Worm (Caenorhabditis elegans) whole organism, L4 larva: ENCODE results near the gene F28A10.4.
"Not testable (repeated sequence)": the region's sequence is repeated elsewhere in the genome, so short reads cannot be mapped to it uniquely, and the experiment has no call there.

Experiments
- R02D3.7 ChIP-seq: fragments of 150-350 bp; sonication (generic microtip); optimal IDR thresholded peaks from 3 replicates; lab custom pipeline; 2014; ENCODE audit warnings: missing biosample characterization, missing genetic modification characterization
- Y48G9A.11 ChIP-seq: fragments of 200-800 bp; sonication (Bioruptor generic); IDR thresholded peaks from 2 replicates; pipeline ENCODE4 v1.3.6; 2022; ENCODE audit warnings: missing genetic modification reagents, missing genetic modification characterization, missing compliant biosample characterization
- Y5F2A.4 ChIP-seq: fragments of 200-800 bp; sonication (Bioruptor generic); optimal IDR thresholded peaks from 2 replicates; lab custom pipeline; 2018; ENCODE audit warnings: mild to moderate bottlenecking, missing genetic modification characterization, missing compliant biosample characterization
- ZK337.2 ChIP-seq: fragments of 200-800 bp; sonication (Bioruptor generic); IDR thresholded peaks from 2 replicates; pipeline ENCODE4 v1.3.6; 2022; ENCODE audit warnings: missing genetic modification reagents, missing genetic modification characterization, missing compliant biosample characterization
- aha-1 ChIP-seq: fragments of 150-350 bp; peaks from one replicate; lab custom pipeline; 2014; ENCODE audit warnings: missing biosample characterization, missing genetic modification characterization
- aly-2 ChIP-seq: sonication (generic microtip); optimal IDR thresholded peaks from 2 replicates; lab custom pipeline; 2018; ENCODE audit warnings: missing biosample characterization, missing genetic modification characterization
- ama-1 ChIP-seq: fragments of 150-350 bp; optimal IDR thresholded peaks from 2 replicates; lab custom pipeline; 2014; ENCODE audit warnings: inconsistent platforms, mixed read lengths
- ceh-32 ChIP-seq: sonication (generic microtip); optimal IDR thresholded peaks from 2 replicates; lab custom pipeline; 2016; ENCODE audit warnings: mild to moderate bottlenecking, missing genetic modification characterization, missing compliant biosample characterization; ENCODE audit not compliant: poor library complexity
- ces-1 ChIP-seq: fragments of 150-350 bp; sonication (generic microtip); optimal IDR thresholded peaks from 4 replicates; lab custom pipeline; 2014; ENCODE audit warnings: missing biosample characterization, missing genetic modification reagents, missing genetic modification characterization
- ctbp-1 ChIP-seq: fragments of 200-800 bp; sonication (Bioruptor generic); IDR thresholded peaks from 2 replicates; pipeline ENCODE4 v1.3.6; 2022; ENCODE audit warnings: missing genetic modification reagents, missing genetic modification characterization, missing compliant biosample characterization
- daf-8 ChIP-seq: fragments of 200-800 bp; sonication (Bioruptor generic); IDR thresholded peaks from 2 replicates; pipeline ENCODE4 v1.3.6; 2022; ENCODE audit warnings: missing genetic modification characterization, missing compliant biosample characterization
- dmd-6 ChIP-seq: fragments of 200-800 bp; sonication (Bioruptor generic); IDR thresholded peaks from 2 replicates; pipeline ENCODE4 v1.3.6; 2022; ENCODE audit warnings: missing genetic modification reagents, missing genetic modification characterization, missing compliant biosample characterization
- duxl-1 ChIP-seq: sonication (generic microtip); optimal IDR thresholded peaks from 2 replicates; lab custom pipeline; 2016; ENCODE audit warnings: mild to moderate bottlenecking, missing genetic modification characterization, moderate library complexity, missing compliant biosample characterization; ENCODE audit not compliant: poor library complexity
- gei-8 ChIP-seq: fragments of 200-800 bp; sonication (Bioruptor generic); optimal IDR thresholded peaks from 2 replicates; lab custom pipeline; 2018; ENCODE audit warnings: mild to moderate bottlenecking, missing genetic modification characterization, missing compliant biosample characterization
- hmg-1.1 ChIP-seq: fragments of 200-800 bp; sonication (Bioruptor generic); IDR thresholded peaks from 2 replicates; pipeline ENCODE4 v1.3.6; 2022; ENCODE audit warnings: missing genetic modification reagents, missing genetic modification characterization, missing compliant biosample characterization
- jun-1 ChIP-seq: fragments of 150-350 bp; optimal IDR thresholded peaks from 2 replicates; lab custom pipeline; 2014; ENCODE audit warnings: missing biosample characterization, missing genetic modification reagents, missing genetic modification characterization
- lin-39 ChIP-seq: fragments of 150-350 bp; optimal IDR thresholded peaks from 2 replicates; lab custom pipeline; 2014; ENCODE audit warnings: missing biosample characterization, missing genetic modification reagents, missing genetic modification characterization
- lsy-2 ChIP-seq, 2 experiments: fragments of 150-350 bp in 1 of 2; sonication (generic microtip) in 1 of 2; optimal IDR thresholded peaks; 2 replicates each; lab custom pipeline; 2014 to 2017; ENCODE audit warnings: missing biosample characterization in 2 of 2, missing genetic modification characterization in 2 of 2
- madf-5 ChIP-seq, 2 experiments: fragments of 200-800 bp; sonication (Bioruptor generic); IDR thresholded peaks; 2 replicates each; pipeline ENCODE4 v1.3.6; 2022; ENCODE audit warnings: missing compliant biosample characterization in 2 of 2, missing genetic modification characterization in 2 of 2
- nhr-10 ChIP-seq: fragments of 150-350 bp; optimal IDR thresholded peaks from 2 replicates; lab custom pipeline; 2014; ENCODE audit warnings: missing biosample characterization, missing genetic modification characterization
- nhr-11 ChIP-seq: fragments of 150-350 bp; optimal IDR thresholded peaks from 2 replicates; lab custom pipeline; 2014; ENCODE audit warnings: missing biosample characterization, missing genetic modification characterization
- nhr-237 ChIP-seq: sonication (generic microtip); optimal IDR thresholded peaks from 2 replicates; lab custom pipeline; 2017; ENCODE audit warnings: missing biosample characterization, missing genetic modification characterization
- nhr-28 ChIP-seq: fragments of 150-350 bp; optimal IDR thresholded peaks from 2 replicates; lab custom pipeline; 2014; ENCODE audit warnings: missing biosample characterization, missing genetic modification characterization
- nhr-42 ChIP-seq: fragments of 200-800 bp; sonication (Bioruptor generic); IDR thresholded peaks from 2 replicates; pipeline ENCODE4 v1.3.6; 2022; ENCODE audit warnings: missing genetic modification characterization, missing compliant biosample characterization
- nhr-48 ChIP-seq: sonication (generic microtip); optimal IDR thresholded peaks from 2 replicates; lab custom pipeline; 2016; ENCODE audit warnings: mild to moderate bottlenecking, missing genetic modification characterization, missing compliant biosample characterization
- php-3 ChIP-seq: fragments of 200-800 bp; sonication (Bioruptor generic); IDR thresholded peaks from 2 replicates; pipeline ENCODE4 v1.3.6; 2022; ENCODE audit warnings: missing genetic modification reagents, missing genetic modification characterization, missing compliant biosample characterization
- sdz-12 ChIP-seq: fragments of 200-800 bp; sonication (Bioruptor generic); optimal IDR thresholded peaks from 2 replicates; lab custom pipeline; 2018; ENCODE audit warnings: mild to moderate bottlenecking, missing genetic modification characterization, missing compliant biosample characterization
- skn-1 ChIP-seq: fragments of 150-350 bp; optimal IDR thresholded peaks from 2 replicates; lab custom pipeline; 2014; ENCODE audit warnings: missing biosample characterization, missing genetic modification characterization
- spr-1 ChIP-seq: sonication (generic microtip); optimal IDR thresholded peaks from 2 replicates; lab custom pipeline; 2016; ENCODE audit warnings: mild to moderate bottlenecking, missing genetic modification characterization, missing compliant biosample characterization
- tag-97 ChIP-seq: fragments of 200-800 bp; sonication (Bioruptor generic); IDR thresholded peaks from 2 replicates; pipeline ENCODE4 v1.3.6; 2022; ENCODE audit warnings: missing genetic modification characterization, missing compliant biosample characterization
- unc-62 ChIP-seq, 3 experiments: fragments of 150-350 bp in 1 of 3; sonication (generic microtip); optimal IDR thresholded peaks in 2 of 3; peaks in 1 of 3; 1 replicate in 1 of 3; 2 replicates in 2 of 3; lab custom pipeline; 2014 to 2017; ENCODE audit warnings: missing biosample characterization in 3 of 3, missing genetic modification characterization in 3 of 3, missing genetic modification reagents in 3 of 3, missing genotype in 1 of 3
- vab-7 ChIP-seq: fragments of 200-800 bp; sonication (Bioruptor generic); IDR thresholded peaks from 2 replicates; pipeline ENCODE4 v1.3.6; 2022; ENCODE audit warnings: missing genetic modification reagents, missing genetic modification characterization, missing compliant biosample characterization
- zfp-2 ChIP-seq: sonication (generic microtip); optimal IDR thresholded peaks from 2 replicates; lab custom pipeline; 2016; ENCODE audit warnings: mild to moderate bottlenecking, missing genetic modification characterization, missing compliant biosample characterization
- ztf-11 ChIP-seq: fragments of 150-350 bp; optimal IDR thresholded peaks from 2 replicates; lab custom pipeline; 2014; ENCODE audit warnings: missing biosample characterization, missing genetic modification characterization

The F28A10.4 gene

DNA sequence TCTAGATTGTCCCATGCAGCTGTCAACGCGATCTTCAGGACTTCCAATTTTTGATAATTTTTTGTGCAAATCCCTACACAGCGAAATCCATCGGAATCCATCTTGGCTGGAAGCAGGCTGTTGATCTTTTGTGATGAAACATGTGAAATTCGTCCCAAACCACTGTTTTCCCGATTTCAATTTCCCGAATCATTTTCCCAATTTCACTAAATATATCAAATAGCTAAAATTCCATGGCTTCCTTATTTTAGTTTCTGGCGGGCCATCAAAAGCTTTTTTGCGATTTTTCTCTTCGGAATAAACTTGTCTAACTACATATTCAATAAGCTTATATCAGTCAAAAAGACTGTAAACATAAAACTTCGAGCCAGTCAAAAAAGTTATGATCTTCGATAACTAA is 22.6 kb upstream of the F28A10.4 start, which contains the start of gene F46F5.8:
Gene F46F5.8 (minus strand): TSS at position 101 of the 400 bp plus-strand sequence.
- TF ChIP-seq unc-62 (GFP tag; optimal IDR thresholded peaks at IDR 0.05 in 1 of 2; lab: Kevin White, UChicago) (peak in 1 of 2 experiments; percentile 73), unc-62 (tag; optimal IDR thresholded peaks at IDR 0.05; lab: Kevin White, UChicago) (no peak), daf-8 (no peak)

DNA sequence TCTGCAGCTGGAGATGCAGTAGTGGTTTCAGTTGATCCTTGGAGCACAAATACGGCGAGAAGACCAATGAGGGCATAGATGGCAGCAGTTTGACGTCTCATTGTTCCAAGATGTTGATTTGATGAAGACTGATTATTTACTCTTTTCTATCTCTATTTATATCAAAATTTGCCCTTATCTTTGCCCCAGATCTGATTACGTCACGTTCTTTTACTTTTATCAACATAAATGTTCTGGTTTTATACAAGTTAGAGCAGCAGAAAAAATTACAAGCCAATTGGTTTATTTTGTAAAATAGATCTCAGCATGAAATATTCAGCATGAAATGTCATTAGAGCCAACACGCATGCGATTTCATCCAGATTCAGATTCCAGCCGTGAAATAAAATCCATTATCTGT is 21.3 kb upstream of the F28A10.4 start, which contains the start of gene msrp-4:
Gene msrp-4 (minus strand): TSS at position 101 of the 400 bp plus-strand sequence.
- not testable (repeated sequence) for TF ChIP-seq nhr-11, R02D3.7, ceh-32 (tag; lab: Kevin White, UChicago)

DNA sequence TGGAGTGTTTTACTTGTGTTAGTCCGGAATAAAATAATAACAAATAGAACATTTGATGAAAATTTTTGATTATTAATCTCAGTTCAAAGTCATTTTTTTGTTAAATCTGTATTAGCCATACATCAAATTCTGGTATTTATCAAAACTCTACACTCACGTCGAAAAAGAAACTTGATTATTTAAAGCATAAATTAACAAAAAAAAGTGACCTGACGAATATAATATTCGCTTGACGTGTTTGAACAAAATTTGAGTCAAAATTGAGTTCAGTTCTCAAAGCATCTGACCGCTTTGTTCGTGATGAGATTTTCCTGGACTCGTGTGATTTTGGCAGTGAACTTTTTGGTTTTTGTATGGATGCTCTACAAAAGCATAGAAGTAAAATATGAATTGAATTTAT is 20.5 kb upstream of the F28A10.4 start, which contains the start of gene F46F5.10:
Gene F46F5.10 (plus strand): TSS at position 301 of the 400 bp plus-strand sequence.
- TF ChIP-seq ctbp-1 (GFP tag; lab: Robert Waterston, UW) (no peak), vab-7 (GFP tag; lab: Robert Waterston, UW) (no peak)

DNA sequence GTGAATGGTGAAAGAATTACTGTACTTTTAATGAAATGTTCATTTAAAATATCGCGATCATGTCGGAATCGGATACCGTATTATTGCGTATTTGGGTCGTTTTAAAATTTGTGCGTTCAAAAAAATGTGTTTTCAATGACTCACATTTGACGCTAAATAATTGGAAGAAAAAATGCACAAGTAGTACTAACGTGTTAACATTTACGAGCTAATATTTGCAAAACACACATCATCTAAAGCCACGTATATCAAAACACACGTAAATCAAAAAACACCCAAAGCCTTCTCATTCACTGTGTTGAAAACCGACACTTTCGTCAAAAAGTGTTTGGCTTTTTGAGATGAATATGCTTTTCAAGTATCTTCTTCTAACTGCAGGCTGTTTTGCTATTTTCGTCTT is 18.6 kb upstream of the F28A10.4 start, which contains the start of gene F28A10.1:
Gene F28A10.1 (plus strand): TSS at position 301 of the 400 bp plus-strand sequence.
- TF ChIP-seq ZK337.2 (GFP tag; lab: Robert Waterston, UW) (no peak), aha-1 (tag; lab: Kevin White, UChicago) (peak; percentile 8)

DNA sequence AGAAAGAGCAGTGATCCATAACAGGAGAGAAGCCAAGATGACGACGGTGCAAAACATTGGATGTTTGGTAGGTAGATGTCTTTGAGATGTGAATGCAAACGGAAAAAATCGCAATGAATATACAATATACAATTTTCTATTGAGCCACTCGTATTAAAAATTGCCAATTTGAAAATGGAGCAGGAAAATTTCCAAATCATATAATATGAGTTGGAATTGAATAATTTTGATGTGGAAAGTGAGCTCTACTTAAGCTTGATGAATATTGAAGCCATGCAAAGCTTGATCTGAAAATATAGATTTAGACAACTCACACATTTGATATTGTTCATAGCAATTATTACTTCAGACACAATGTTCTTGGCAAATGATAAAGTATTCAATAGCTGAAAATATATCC is 5.7 kb upstream of the F28A10.4 start, which contains the start of gene F28A10.8:
Gene F28A10.8 (minus strand): TSS at position 101 of the 400 bp plus-strand sequence.
- TF ChIP-seq jun-1 (tag; lab: Kevin White, UChicago), result no peak
- no peak for TF ChIP-seq nhr-42 (GFP tag; lab: Robert Waterston, UW)
- TF ChIP-seq duxl-1 (tag; lab: Kevin White, UChicago), result no peak
- no peak for TF ChIP-seq madf-5 (GFP tag; IDR thresholded peaks at IDR 0.05; lab: Robert Waterston, UW)
- no peak for TF ChIP-seq tag-97
- no peak for TF ChIP-seq sdz-12
- TF ChIP-seq nhr-237 (tag; lab: Kevin White, UChicago), result no peak
- no peak for TF ChIP-seq gei-8 (GFP tag; lab: Kevin White, UChicago)
- no peak for TF ChIP-seq ces-1 (GFP tag; lab: Kevin White, UChicago)
- no peak for TF ChIP-seq nhr-10 (tag; lab: Kevin White, UChicago)
- TF ChIP-seq lsy-2 (tag; optimal IDR thresholded peaks at IDR 0.05; lab: Kevin White, UChicago), result no peak
- no peak for TF ChIP-seq ztf-11 (tag; lab: Kevin White, UChicago)
- no peak for TF ChIP-seq spr-1
- no peak for TF ChIP-seq lin-39 (tag; lab: Kevin White, UChicago)
- no peak for TF ChIP-seq skn-1
- TF ChIP-seq hmg-1.1 (GFP tag; lab: Robert Waterston, UW), result no peak
- no peak for TF ChIP-seq Y48G9A.11 (GFP tag; lab: Robert Waterston, UW)
- no peak for TF ChIP-seq zfp-2
- TF ChIP-seq nhr-48, result no peak
- TF ChIP-seq, all 104 proteins: peak for 0

DNA sequence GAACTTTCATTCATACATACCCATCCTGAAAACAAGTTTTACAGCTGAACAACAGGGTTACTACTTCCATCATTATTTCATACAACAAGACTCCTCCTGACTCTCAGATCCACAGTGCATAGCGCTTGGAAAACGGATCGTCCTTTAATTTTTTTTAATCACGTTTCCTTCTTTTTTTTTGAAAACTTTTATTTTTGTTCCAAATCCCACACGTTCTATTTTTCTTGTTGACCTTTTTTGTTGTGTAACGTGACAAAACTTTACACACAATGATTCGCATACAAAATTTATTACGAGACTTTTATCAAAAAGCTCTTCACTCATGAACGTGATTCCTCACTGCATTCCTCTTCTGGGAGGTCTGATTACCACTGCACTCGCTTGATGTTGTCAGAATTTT is 3.9 kb upstream of the F28A10.4 start, which contains the start of gene clc-33:
Gene clc-33 (plus strand): TSS at position 301 of the 400 bp plus-strand sequence.
- no peak for TF ChIP-seq madf-5 (GFP tag; IDR thresholded peaks at IDR 0.05; lab: Robert Waterston, UW)
- no peak for TF ChIP-seq nhr-28
- TF ChIP-seq dmd-6 (GFP tag; lab: Robert Waterston, UW), result no peak
- TF ChIP-seq Y5F2A.4 (GFP tag; lab: Kevin White, UChicago), result no peak
- TF ChIP-seq aha-1 (tag; lab: Kevin White, UChicago), result no peak
- TF ChIP-seq aly-2 (tag; lab: Kevin White, UChicago), result no peak
- TF ChIP-seq ceh-32 (tag; lab: Kevin White, UChicago), result no peak
- no peak for TF ChIP-seq ama-1 (lab: Kevin White, UChicago)
- no peak for TF ChIP-seq php-3 (GFP tag; lab: Robert Waterston, UW)
